Fruit fly (Drosophila melanogaster) whole organism, embryonic: Measurements from ENCODE around the gene CG1824.

Experiments used
- CG10274 ChIP-seq: fragments of 200-800 bp; sonication (Bioruptor generic); optimal IDR thresholded peaks from 3 replicates; lab custom pipeline; 2017; ENCODE audit warnings: missing biosample characterization, mild to moderate bottlenecking, missing genetic modification characterization
- CG10321 ChIP-seq: fragments of 200-800 bp; sonication (Bioruptor generic); IDR thresholded peaks from 2 replicates; pipeline ENCODE4 v1.3.6; 2022; ENCODE audit warnings: missing biosample characterization, missing genetic modification characterization
- CG11093 ChIP-seq: fragments of 200-800 bp; sonication (Bioruptor generic); IDR thresholded peaks from 3 replicates; pipeline ENCODE4 v1.3.6; 2022; ENCODE audit warnings: missing biosample characterization, missing genetic modification characterization
- CG1233 ChIP-seq: fragments of 200-800 bp; sonication (Bioruptor generic); optimal IDR thresholded peaks from 4 replicates; lab custom pipeline; 2018; ENCODE audit warnings: missing biosample characterization, mild to moderate bottlenecking, missing genetic modification characterization
- CG12659 ChIP-seq: fragments of 200-800 bp; sonication (Bioruptor generic); optimal IDR thresholded peaks from 3 replicates; lab custom pipeline; 2017; ENCODE audit warnings: mild to moderate bottlenecking, missing biosample characterization, missing genetic modification reagents, missing genetic modification characterization
- CG16813 ChIP-seq: fragments of 200-800 bp; sonication (Bioruptor generic); IDR thresholded peaks from 3 replicates; pipeline ENCODE4 v1.3.6; 2022; ENCODE audit warnings: missing biosample characterization, missing genetic modification characterization; ENCODE audit not compliant: partially characterized antibody
- CG17361 ChIP-seq: fragments of 200-800 bp; sonication (Bioruptor generic); IDR thresholded peaks from 3 replicates; pipeline ENCODE4 v1.3.6; 2022; ENCODE audit warnings: missing biosample characterization, missing genetic modification characterization
- CG17612 ChIP-seq: fragments of 200-800 bp; sonication (Bioruptor generic); IDR thresholded peaks from 2 replicates; pipeline ENCODE4 v1.3.6; 2022; ENCODE audit warnings: missing biosample characterization, missing genetic modification characterization
- CG3065 ChIP-seq: fragments of 200-800 bp; sonication (Bioruptor generic); optimal IDR thresholded peaks from 2 replicates; lab custom pipeline; 2016; ENCODE audit warnings: missing biosample characterization, missing genetic modification characterization
- CG33557 ChIP-seq: fragments of 200-800 bp; sonication (Bioruptor generic); optimal IDR thresholded peaks from 2 replicates; lab custom pipeline; 2019; ENCODE audit warnings: missing biosample characterization, mild to moderate bottlenecking, missing genetic modification characterization, moderate library complexity
- CG34422 ChIP-seq: fragments of 200-800 bp; sonication (Bioruptor generic); IDR thresholded peaks from 3 replicates; pipeline ENCODE4 v1.3.6; 2022; ENCODE audit warnings: missing biosample characterization, missing genetic modification characterization
- CG43689 ChIP-seq: fragments of 200-800 bp; sonication (Bioruptor generic); IDR thresholded peaks from 2 replicates; pipeline ENCODE4 v1.3.6; 2022; ENCODE audit warnings: missing biosample characterization, missing genetic modification characterization
- CG4707 ChIP-seq: fragments of 200-800 bp; sonication (Bioruptor generic); optimal IDR thresholded peaks from 2 replicates; lab custom pipeline; 2018; ENCODE audit warnings: missing biosample characterization, mild to moderate bottlenecking, missing genetic modification characterization, moderate library complexity
- CG4820 ChIP-seq: fragments of 200-800 bp; sonication (Bioruptor generic); optimal IDR thresholded peaks from 3 replicates; lab custom pipeline; 2016; ENCODE audit warnings: missing biosample characterization, missing genetic modification characterization
- CG6654 ChIP-seq: fragments of 200-800 bp; sonication (Bioruptor generic); optimal IDR thresholded peaks from 2 replicates; lab custom pipeline; 2017; ENCODE audit warnings: missing biosample characterization, mild to moderate bottlenecking, missing genetic modification characterization
- CG7556 ChIP-seq: fragments of 200-800 bp; sonication (Bioruptor generic); optimal IDR thresholded peaks from 2 replicates; lab custom pipeline; 2017; ENCODE audit warnings: missing biosample characterization, mild to moderate bottlenecking, missing genetic modification characterization
- CG7987 ChIP-seq: fragments of 200-800 bp; sonication (Bioruptor generic); optimal IDR thresholded peaks from 2 replicates; lab custom pipeline; 2018; ENCODE audit warnings: missing biosample characterization, mild to moderate bottlenecking, missing genetic modification characterization, moderate library complexity
- CG8944 ChIP-seq: fragments of 200-800 bp; sonication (Bioruptor generic); optimal IDR thresholded peaks from 3 replicates; lab custom pipeline; 2016; ENCODE audit warnings: missing biosample characterization, missing genetic modification characterization
- CG9215 ChIP-seq: fragments of 200-800 bp; sonication (Bioruptor generic); IDR thresholded peaks from 2 replicates; pipeline ENCODE4 v1.3.6; 2022; ENCODE audit warnings: missing biosample characterization, missing genetic modification characterization
- CG9797 ChIP-seq: fragments of 200-800 bp; sonication (Bioruptor generic); optimal IDR thresholded peaks from 3 replicates; lab custom pipeline; 2018; ENCODE audit warnings: missing biosample characterization, mild to moderate bottlenecking, missing genetic modification characterization
- CG9817 ChIP-seq: fragments of 200-800 bp; sonication (Bioruptor generic); optimal IDR thresholded peaks from 2 replicates; lab custom pipeline; 2018; ENCODE audit warnings: missing biosample characterization, mild to moderate bottlenecking, missing genetic modification characterization, moderate library complexity
- Camta ChIP-seq: fragments of 200-800 bp; sonication (Bioruptor generic); optimal IDR thresholded peaks from 2 replicates; lab custom pipeline; 2016; ENCODE audit warnings: missing biosample characterization, missing genetic modification characterization
- Dp ChIP-seq: fragments of 200-800 bp; sonication (Bioruptor generic); optimal IDR thresholded peaks from 2 replicates; lab custom pipeline; 2018; ENCODE audit warnings: missing biosample characterization, mild to moderate bottlenecking, missing genetic modification characterization, moderate library complexity
- Ets97D ChIP-seq: fragments of 200-800 bp; sonication (Bioruptor generic); optimal IDR thresholded peaks from 3 replicates; lab custom pipeline; 2016; ENCODE audit warnings: missing biosample characterization, missing genetic modification characterization
- Fer1 ChIP-seq: fragments of 200-800 bp; sonication (Bioruptor generic); optimal IDR thresholded peaks from 2 replicates; lab custom pipeline; 2017; ENCODE audit warnings: missing biosample characterization, mild to moderate bottlenecking, missing genetic modification characterization
- Fer2 ChIP-seq: fragments of 200-800 bp; sonication (Bioruptor generic); optimal IDR thresholded peaks from 2 replicates; lab custom pipeline; 2018; ENCODE audit warnings: missing biosample characterization, mild to moderate bottlenecking, missing genetic modification characterization, moderate library complexity
- Fer3 ChIP-seq: fragments of 200-800 bp; sonication (Bioruptor generic); optimal IDR thresholded peaks from 2 replicates; lab custom pipeline; 2018; ENCODE audit warnings: missing biosample characterization, mild to moderate bottlenecking, missing genetic modification characterization, moderate library complexity
- H15 ChIP-seq: fragments of 200-800 bp; sonication (Bioruptor generic); IDR thresholded peaks from 3 replicates; pipeline ENCODE4 v1.3.6; 2022; ENCODE audit warnings: missing biosample characterization, missing genetic modification characterization
- HHEX ChIP-seq: fragments of 200-800 bp; sonication (Bioruptor generic); optimal IDR thresholded peaks from 3 replicates; lab custom pipeline; 2017; ENCODE audit warnings: missing biosample characterization, mild to moderate bottlenecking, missing genetic modification characterization, missing genetic modification reagents
- Hey ChIP-seq: fragments of 200-800 bp; sonication (Bioruptor generic); optimal IDR thresholded peaks from 3 replicates; lab custom pipeline; 2018; ENCODE audit warnings: missing biosample characterization, mild to moderate bottlenecking, missing genetic modification characterization
- Hmr ChIP-seq: fragments of 200-800 bp; sonication (Bioruptor generic); optimal IDR thresholded peaks from 3 replicates; lab custom pipeline; 2017; ENCODE audit warnings: mild to moderate bottlenecking, missing biosample characterization, missing genetic modification reagents, missing genetic modification characterization
- Lpt ChIP-seq: fragments of >200 bp; optimal IDR thresholded peaks from 2 replicates; lab custom pipeline; 2018; ENCODE audit warnings: missing biosample characterization, missing genetic modification characterization
- Mes4 ChIP-seq: fragments of 200-800 bp; sonication (Bioruptor generic); optimal IDR thresholded peaks from 2 replicates; lab custom pipeline; 2016; ENCODE audit warnings: missing biosample characterization, missing genetic modification characterization
- Neu2 ChIP-seq: fragments of 200-800 bp; sonication (Bioruptor generic); optimal IDR thresholded peaks from 3 replicates; lab custom pipeline; 2016; ENCODE audit warnings: missing biosample characterization, missing genetic modification characterization, borderline replicate concordance
- Sry-δ ChIP-seq: fragments of 200-800 bp; sonication (Bioruptor generic); optimal IDR thresholded peaks from 2 replicates; lab custom pipeline; 2016; ENCODE audit warnings: missing biosample characterization, missing genetic modification characterization
- al ChIP-seq: fragments of 200-800 bp; sonication (Bioruptor generic); IDR thresholded peaks from 2 replicates; pipeline ENCODE4 v1.3.6; 2022; ENCODE audit warnings: missing biosample characterization, missing genetic modification characterization
- ash1 ChIP-seq: fragments of 200-800 bp; sonication (Bioruptor generic); optimal IDR thresholded peaks from 2 replicates; lab custom pipeline; 2018; ENCODE audit warnings: missing biosample characterization, mild to moderate bottlenecking, missing genetic modification characterization
- croc ChIP-seq: fragments of 200-800 bp; sonication (Bioruptor generic); conservative IDR thresholded peaks from 3 replicates; pipeline ENCODE4 v1.3.6; 2022; ENCODE audit warnings: missing biosample characterization, missing genetic modification characterization
- dati ChIP-seq: fragments of 200-800 bp; sonication (Bioruptor generic); IDR thresholded peaks from 2 replicates; pipeline ENCODE4 v1.3.6; 2022; ENCODE audit warnings: missing biosample characterization, missing genetic modification characterization
- dysf ChIP-seq: fragments of 200-800 bp; sonication (Bioruptor generic); IDR thresholded peaks from 3 replicates; pipeline ENCODE4 v1.3.6; 2022; ENCODE audit warnings: missing biosample characterization, missing genetic modification characterization
- esg ChIP-seq: fragments of 200-800 bp; sonication (Bioruptor generic); conservative IDR thresholded peaks from 2 replicates; pipeline ENCODE4 v1.3.6; 2022; ENCODE audit warnings: missing biosample characterization, missing genetic modification characterization
- ham ChIP-seq: fragments of 200-800 bp; sonication (Bioruptor generic); IDR thresholded peaks from 2 replicates; pipeline ENCODE4 v1.3.6; 2022; ENCODE audit warnings: missing biosample characterization, missing genetic modification characterization
- hbn ChIP-seq: fragments of 200-800 bp; sonication (Bioruptor generic); IDR thresholded peaks from 2 replicates; pipeline ENCODE4 v1.3.6; 2022; ENCODE audit warnings: missing biosample characterization, missing genetic modification characterization; ENCODE audit not compliant: partially characterized antibody
- hkb ChIP-seq, 2 experiments: fragments of 200-800 bp in 1 of 2; fragments of >200 bp in 1 of 2; sonication (Bioruptor generic) in 1 of 2; IDR thresholded peaks in 1 of 2; optimal IDR thresholded peaks in 1 of 2; 2 replicates each; pipeline versions ENCODE4 v1.3.6 to Lab custom; 2017 to 2022; ENCODE audit warnings: missing biosample characterization in 1 of 2, missing genetic modification characterization in 1 of 2
- lilli ChIP-seq: fragments of 200-800 bp; sonication (Bioruptor generic); optimal IDR thresholded peaks from 3 replicates; lab custom pipeline; 2016; ENCODE audit warnings: missing biosample characterization, missing genetic modification characterization
- lola ChIP-seq, 3 experiments: fragments of >200 bp in 2 of 3; fragments of 200-800 bp in 1 of 3; sonication (Bioruptor generic) in 1 of 3; optimal IDR thresholded peaks; 2 replicates each; lab custom pipeline; 2017 to 2019; ENCODE audit warnings: missing biosample characterization in 3 of 3, missing genetic modification characterization in 3 of 3, mild to moderate bottlenecking in 1 of 3, moderate library complexity in 1 of 3
- mam ChIP-seq: fragments of 200-800 bp; sonication (Bioruptor generic); optimal IDR thresholded peaks from 3 replicates; lab custom pipeline; 2016; ENCODE audit warnings: missing biosample characterization, missing genetic modification characterization
- odd ChIP-seq: fragments of 200-800 bp; sonication (Bioruptor generic); optimal IDR thresholded peaks from 2 replicates; lab custom pipeline; 2017; ENCODE audit warnings: missing biosample characterization, mild to moderate bottlenecking, missing genetic modification characterization
- phol ChIP-seq: fragments of 200-800 bp; sonication (Bioruptor generic); optimal IDR thresholded peaks from 3 replicates; lab custom pipeline; 2018; ENCODE audit warnings: missing biosample characterization, mild to moderate bottlenecking, missing genetic modification characterization, moderate library complexity
- tgo ChIP-seq: fragments of 200-800 bp; sonication (Bioruptor generic); IDR thresholded peaks from 3 replicates; pipeline ENCODE4 v1.3.6; 2022; ENCODE audit warnings: missing biosample characterization, missing genetic modification characterization

The CG1824 gene

dm6 chrX:12579506-12579999 lies 15.9 kb downstream of the CG1824 start (continued):
- TF ChIP-seq CG10274 (GFP tag; lab: Kevin White, UChicago) (peak; percentile 87), CG9817 (tag; lab: Kevin White, UChicago) (peak; percentile 96), lilli (GFP tag; lab: Kevin White, UChicago) (peak; percentile 97), CG9797 (GFP tag; lab: Kevin White, UChicago) (no peak), esg (GFP tag; lab: Robert Waterston, UW) (peak; percentile 95), CG34422 (GFP tag; lab: Robert Waterston, UW) (peak; percentile 89), ham (peak; percentile 73), mam (GFP tag; lab: Kevin White, UChicago) (peak; percentile 85), CG10321 (GFP tag; lab: Robert Waterston, UW) (peak; percentile 76; the same call in 1 of the 2 replicates), CG11093 (GFP tag; lab: Robert Waterston, UW) (peak; percentile 86), CG7556 (peak; percentile 97), CG33557 (GFP tag; lab: Kevin White, UChicago) (peak; percentile 62), CG1233 (peak; percentile 93), CG3065 (GFP tag; lab: Kevin White, UChicago) (peak; percentile 78), CG4820 (GFP tag; lab: Kevin White, UChicago) (peak; percentile 92), CG43689 (peak; percentile 82), Mes4 (GFP tag; lab: Kevin White, UChicago) (peak; percentile 92), hbn (GFP tag; lab: Robert Waterston, UW) (no peak), CG7987 (peak; percentile 60), HHEX (GFP tag; lab: Kevin White, UChicago) (peak; percentile 96), Lpt (no peak), H15 (GFP tag; lab: Robert Waterston, UW) (peak; percentile 86), croc (GFP tag; lab: Robert Waterston, UW) (peak; percentile 78), CG9215 (peak; percentile 93), Sry-δ (GFP tag; lab: Kevin White, UChicago) (peak; percentile 62), Hey (tag; lab: Kevin White, UChicago) (peak; percentile 40), CG4707 (GFP tag; lab: Kevin White, UChicago) (peak; percentile 92), CG17361 (GFP tag; lab: Robert Waterston, UW) (peak; percentile 98), lola (GFP tag; optimal IDR thresholded peaks at IDR 0.05; lab: Kevin White, UChicago) (peak in 1 of 3 experiments; percentile 84), tgo (peak; percentile 94), Camta (GFP tag; lab: Kevin White, UChicago) (peak; percentile 62), CG16813 (no peak), CG17612 (peak; percentile 75), Fer3 (tag; lab: Kevin White, UChicago) (peak; percentile 96), ash1 (GFP tag; lab: Kevin White, UChicago) (peak; percentile 31), Ets97D (peak; percentile 82), Dp (GFP tag; lab: Kevin White, UChicago) (peak; percentile 0), Fer2 (tag; lab: Kevin White, UChicago) (peak; percentile 89), dati (GFP tag; lab: Robert Waterston, UW) (peak; percentile 84), Hmr (GFP tag; lab: Kevin White, UChicago) (peak; percentile 97), hkb (optimal IDR thresholded peaks at IDR 0.05; lab: Kevin White, UChicago) (no peak), hkb (GFP tag; IDR thresholded peaks at IDR 0.05; lab: Robert Waterston, UW) (peak; percentile 95), odd (GFP tag; lab: Kevin White, UChicago) (peak; percentile 93), Neu2 (peak; percentile 80), al (GFP tag; lab: Robert Waterston, UW) (peak; percentile 92), CG6654 (GFP tag; lab: Kevin White, UChicago) (peak; percentile 85), CG8944 (GFP tag; lab: Kevin White, UChicago) (peak; percentile 92), dysf (GFP tag; lab: Robert Waterston, UW) (peak; percentile 96), CG12659 (GFP tag; lab: Kevin White, UChicago) (peak; percentile 97), Fer1 (GFP tag; lab: Kevin White, UChicago) (peak; percentile 96), phol (tag; lab: Kevin White, UChicago) (peak; percentile 95)
